Worm (Caenorhabditis elegans) whole organism, midembryonic: ENCODE results near the gene ntp-1.

Experiments used
- T22C8.4 ChIP-seq: fragments of 200-800 bp; sonication (Bioruptor generic); IDR thresholded peaks from 2 replicates; pipeline ENCODE4 v1.3.6; 2022; ENCODE audit warnings: missing genetic modification characterization, missing compliant biosample characterization
- cog-1 ChIP-seq: sonication (generic microtip); optimal IDR thresholded peaks from 2 replicates; lab custom pipeline; 2016; ENCODE audit warnings: missing genetic modification characterization, missing compliant biosample characterization
- flt-1 ChIP-seq: fragments of 200-800 bp; sonication (Bioruptor generic); IDR thresholded peaks from 2 replicates; pipeline ENCODE4 v1.3.6; 2022; ENCODE audit warnings: missing genetic modification characterization, missing compliant biosample characterization
- med-1 ChIP-seq: sonication (generic microtip); optimal IDR thresholded peaks from 2 replicates; lab custom pipeline; 2017; ENCODE audit warnings: missing genetic modification characterization, mild to moderate bottlenecking, missing compliant biosample characterization, antibody characterized with exemption, missing genetic modification reagents; ENCODE audit not compliant: insufficient read depth
- ztf-23 ChIP-seq: fragments of 200-800 bp; sonication (Bioruptor generic); IDR thresholded peaks from 2 replicates; pipeline ENCODE4 v1.3.6; 2022; ENCODE audit warnings: missing genetic modification reagents, missing genetic modification characterization, missing compliant biosample characterization
- ztf-29 ChIP-seq: fragments of 200-800 bp; sonication (Bioruptor generic); IDR thresholded peaks from 2 replicates; pipeline ENCODE4 v1.3.6; 2022; ENCODE audit warnings: missing genetic modification reagents, missing genetic modification characterization, missing compliant biosample characterization

DNA sequence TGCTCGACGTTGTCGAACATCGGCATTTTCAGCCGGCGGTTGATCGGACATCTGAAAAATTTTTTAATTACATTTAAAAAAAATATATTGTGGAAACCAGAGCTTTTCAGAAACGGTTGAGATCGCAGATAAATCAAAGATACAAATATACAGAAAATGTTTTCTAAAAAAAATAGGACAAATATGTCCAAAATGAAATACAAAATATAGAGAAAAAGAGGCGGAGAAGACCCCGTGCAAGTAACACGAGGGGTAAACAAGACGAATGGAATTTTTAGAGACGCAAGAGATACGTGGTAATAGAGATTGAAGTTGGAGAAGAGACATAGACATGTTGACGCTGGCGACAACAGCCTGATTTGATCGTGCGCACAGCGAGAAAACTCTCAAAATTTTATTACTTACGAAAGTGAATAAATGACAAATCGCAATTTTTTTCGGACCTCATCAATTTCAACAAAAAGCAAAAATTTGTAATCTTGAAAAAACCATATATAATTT lies 21.1 kb upstream of the ntp-1 start, which contains the start of gene cdgs-1:
- TF ChIP-seq cog-1 (tag; lab: Kevin White, UChicago) (no peak), flt-1 (GFP tag; lab: Robert Waterston, UW) (no peak), ztf-23 (GFP tag; lab: Robert Waterston, UW) (no peak), T22C8.4 (GFP tag; lab: Robert Waterston, UW) (no peak), ztf-29 (GFP tag; lab: Robert Waterston, UW) (no peak), med-1 (no peak)
